Fruit fly (Drosophila melanogaster): Measurements from ENCODE around the gene Ir7e.
A peak's percentile ranks its signal among the peaks of the same experiment; 100 is the strongest.

The Ir7e gene

DNA sequence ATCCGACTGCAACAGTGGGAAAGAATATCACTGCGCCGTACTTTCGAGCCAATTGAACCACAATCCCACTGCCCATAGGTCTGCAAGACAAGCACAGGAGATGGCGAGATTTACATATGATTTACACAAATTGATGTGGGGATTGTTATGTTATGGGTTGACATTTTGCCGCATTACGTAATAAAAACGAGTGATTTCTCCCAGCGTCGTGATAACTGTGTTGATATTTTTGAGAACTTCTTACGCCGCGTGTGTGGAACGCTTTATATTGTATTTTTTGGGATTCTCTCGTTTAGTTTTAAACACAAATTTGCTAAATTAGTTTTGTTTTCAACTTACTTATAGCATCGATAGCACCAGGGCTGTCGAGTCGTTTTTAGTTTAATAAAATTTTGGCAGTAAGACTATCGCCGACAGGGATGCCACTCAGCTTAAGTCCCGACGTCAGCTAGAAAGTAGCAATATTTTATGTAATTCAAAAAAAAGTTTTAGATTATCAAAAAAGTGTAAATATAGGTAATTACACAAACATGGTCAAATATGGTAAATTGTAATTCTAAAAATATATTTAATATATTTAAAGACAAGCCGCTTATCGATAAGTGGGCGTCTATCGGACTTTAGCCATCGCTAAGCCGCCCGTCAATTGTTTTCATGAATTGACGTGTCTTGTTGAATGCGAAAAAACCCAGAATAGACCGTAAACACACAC is 12.1 kb upstream of the Ir7e start, which contains the start of the genes CG45089, ND-MNLL and p115:
CG45089 (minus strand) TSS at position 388 of the 712 bp plus-strand sequence.
ND-MNLL (minus strand) TSS at position 388 of the 712 bp plus-strand sequence.
p115 (plus strand) TSS at position 621 of the 712 bp plus-strand sequence.
- no peak for TF ChIP-seq Mio (GFP tag; optimal IDR thresholded peaks at IDR 0.05)
- no peak for TF ChIP-seq pan (optimal IDR thresholded peaks at IDR 0.05)
- TF ChIP-seq dmrt93B (GFP tag; optimal IDR thresholded peaks at IDR 0.05) = peak; percentile 9
- TF ChIP-seq Myc (optimal IDR thresholded peaks at IDR 0.05) = peak; percentile 68
- peak; percentile 44 for TF ChIP-seq sv (GFP tag; optimal IDR thresholded peaks at IDR 0.05)
- TF ChIP-seq ey (GFP tag; optimal IDR thresholded peaks at IDR 0.05) = peak; percentile 30
- TF ChIP-seq CrebA (GFP tag; optimal IDR thresholded peaks at IDR 0.05; ENCODE audit: borderline replicate concordance) = no peak
- TF ChIP-seq rgr (GFP tag; optimal IDR thresholded peaks at IDR 0.05) = peak; percentile 70
- peak; percentile 40 for TF ChIP-seq br (GFP tag; optimal IDR thresholded peaks at IDR 0.05)
- TF ChIP-seq lola (GFP tag; optimal IDR thresholded peaks at IDR 0.05) = no peak
- TF ChIP-seq dl (GFP tag; optimal IDR thresholded peaks at IDR 0.05; ENCODE audit: insufficient read depth in 1 of 2, partially characterized antibody in 2 of 2) = no peak
- TF ChIP-seq foxo (GFP tag; optimal IDR thresholded peaks at IDR 0.05) = peak in 1 of 2 experiments; percentile 79
- TF ChIP-seq HLH106 (tag; optimal IDR thresholded peaks at IDR 0.05) = peak; percentile 78
- TF ChIP-seq Rel (GFP tag; optimal IDR thresholded peaks at IDR 0.05) = no peak
- TF ChIP-seq Rel (tag; optimal IDR thresholded peaks at IDR 0.05) = peak; percentile 21
- TF ChIP-seq CG32264 (GFP tag; optimal IDR thresholded peaks at IDR 0.05) = no peak
- peak; percentile 50 for TF ChIP-seq CG9705 (GFP tag; optimal IDR thresholded peaks at IDR 0.05)
- peak; percentile 31 for TF ChIP-seq Hr83 (GFP tag; optimal IDR thresholded peaks at IDR 0.05; ENCODE audit: poor library complexity, severe bottlenecking)
- peak; percentile 50 for TF ChIP-seq OdsH (GFP tag; optimal IDR thresholded peaks at IDR 0.05)
- TF ChIP-seq h (GFP tag; optimal IDR thresholded peaks at IDR 0.05) = peak; percentile 69
- TF ChIP-seq psq (GFP tag; optimal IDR thresholded peaks at IDR 0.05) = peak; percentile 55
- peak; percentile 32 for TF ChIP-seq dsf (GFP tag; optimal IDR thresholded peaks at IDR 0.05; ENCODE audit: borderline replicate concordance)
- TF ChIP-seq Sp1 (GFP tag; optimal IDR thresholded peaks at IDR 0.05) = peak; percentile 59
- TF ChIP-seq Hr78 (GFP tag; optimal IDR thresholded peaks at IDR 0.05) = no peak
- TF ChIP-seq tai (GFP tag; optimal IDR thresholded peaks at IDR 0.05) = no peak
- TF ChIP-seq fru (GFP tag; optimal IDR thresholded peaks at IDR 0.05) = peak; percentile 59
- TF ChIP-seq sage (GFP tag; optimal IDR thresholded peaks at IDR 0.05) = peak; percentile 54
- TF ChIP-seq brk (GFP tag; optimal IDR thresholded peaks at IDR 0.05) = no peak
- peak; percentile 79 for TF ChIP-seq Hnf4 (GFP tag; optimal IDR thresholded peaks at IDR 0.05)
- TF ChIP-seq usp (GFP tag; optimal IDR thresholded peaks at IDR 0.05) = no peak
- peak; percentile 37 for TF ChIP-seq GATAd (GFP tag; optimal IDR thresholded peaks at IDR 0.05)
- TF ChIP-seq Vsx2 (GFP tag; optimal IDR thresholded peaks at IDR 0.05; ENCODE audit: partially characterized antibody) = no peak
- peak; percentile 61 for TF ChIP-seq woc (GFP tag; optimal IDR thresholded peaks at IDR 0.05)
- TF ChIP-seq jim (GFP tag; optimal IDR thresholded peaks at IDR 0.05) = no peak
- TF ChIP-seq Jra (GFP tag; optimal IDR thresholded peaks at IDR 0.05) = peak; percentile 33

DNA sequence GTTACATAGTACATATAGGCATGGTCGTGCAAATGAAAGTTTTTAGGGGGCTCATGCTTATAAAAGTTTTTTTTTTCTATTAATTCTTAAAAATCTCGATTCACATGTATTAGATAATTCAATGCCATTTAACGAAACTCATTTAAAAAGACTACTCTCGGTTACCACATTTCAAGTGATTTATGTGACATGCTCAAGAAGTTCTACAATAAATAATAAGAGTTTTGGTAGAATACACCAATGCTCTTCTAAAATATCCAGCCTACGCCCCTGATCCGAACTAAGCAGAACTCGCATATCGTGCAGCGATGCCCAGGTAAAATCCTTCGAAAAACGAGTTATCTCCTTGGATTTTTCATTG is 11.0 kb upstream of the Ir7e start:
- TF ChIP-seq CG9705 (GFP tag; optimal IDR thresholded peaks at IDR 0.05) (no peak), GATAd (GFP tag; optimal IDR thresholded peaks at IDR 0.05) (no peak), dmrt93B (GFP tag; optimal IDR thresholded peaks at IDR 0.05) (peak; percentile 17), Sp1 (GFP tag; optimal IDR thresholded peaks at IDR 0.05) (peak; percentile 62), Myc (optimal IDR thresholded peaks at IDR 0.05) (no peak), lola (GFP tag; optimal IDR thresholded peaks at IDR 0.05) (no peak), psq (GFP tag; optimal IDR thresholded peaks at IDR 0.05) (peak; percentile 12), h (GFP tag; optimal IDR thresholded peaks at IDR 0.05) (peak; percentile 59), rgr (GFP tag; optimal IDR thresholded peaks at IDR 0.05) (peak; percentile 62), N (GFP tag; optimal IDR thresholded peaks at IDR 0.05) (no peak), Hr83 (GFP tag; optimal IDR thresholded peaks at IDR 0.05; ENCODE audit: poor library complexity, severe bottlenecking) (no peak), Mio (GFP tag; optimal IDR thresholded peaks at IDR 0.05) (no peak), Jra (GFP tag; optimal IDR thresholded peaks at IDR 0.05) (no peak), foxo (GFP tag; optimal IDR thresholded peaks at IDR 0.05) (peak in 1 of 2 experiments; percentile 71), OdsH (GFP tag; optimal IDR thresholded peaks at IDR 0.05) (peak; percentile 52), pan (optimal IDR thresholded peaks at IDR 0.05) (no peak), brk (GFP tag; optimal IDR thresholded peaks at IDR 0.05) (no peak), Hnf4 (GFP tag; optimal IDR thresholded peaks at IDR 0.05) (peak; percentile 38), jim (GFP tag; optimal IDR thresholded peaks at IDR 0.05) (no peak), ey (GFP tag; optimal IDR thresholded peaks at IDR 0.05) (peak; percentile 63), fru (GFP tag; optimal IDR thresholded peaks at IDR 0.05) (peak; percentile 68), Dfd (GFP tag; optimal IDR thresholded peaks at IDR 0.05) (no peak), HLH106 (tag; optimal IDR thresholded peaks at IDR 0.05) (peak; percentile 58), Vsx2 (GFP tag; optimal IDR thresholded peaks at IDR 0.05; ENCODE audit: partially characterized antibody) (no peak), br (GFP tag; optimal IDR thresholded peaks at IDR 0.05) (peak; percentile 39), Abd-B (GFP tag; optimal IDR thresholded peaks at IDR 0.05) (no peak), CrebA (GFP tag; optimal IDR thresholded peaks at IDR 0.05; ENCODE audit: borderline replicate concordance) (no peak), Hr78 (GFP tag; optimal IDR thresholded peaks at IDR 0.05) (no peak), CG32264 (GFP tag; optimal IDR thresholded peaks at IDR 0.05) (no peak), sage (GFP tag; optimal IDR thresholded peaks at IDR 0.05) (no peak), dsf (GFP tag; optimal IDR thresholded peaks at IDR 0.05; ENCODE audit: borderline replicate concordance) (no peak), sv (GFP tag; optimal IDR thresholded peaks at IDR 0.05) (no peak), Dif (GFP tag; optimal IDR thresholded peaks at IDR 0.05; ENCODE audit: partially characterized antibody) (no peak), Rel (GFP tag; optimal IDR thresholded peaks at IDR 0.05) (no peak), Rel (tag; optimal IDR thresholded peaks at IDR 0.05) (no peak)

All from whole organism, wandering third instar larva.